Fruit fly (Drosophila melanogaster) whole organism, embryonic: ENCODE results near the gene SMC1.

Experiments
- CG12104 ChIP-seq: fragments of 200-800 bp; sonication (Bioruptor generic); optimal IDR thresholded peaks from 3 replicates; lab custom pipeline; 2016; ENCODE audit warnings: missing biosample characterization, missing genetic modification characterization
- CG12391 ChIP-seq: fragments of 200-800 bp; sonication (Bioruptor generic); optimal IDR thresholded peaks from 3 replicates; lab custom pipeline; 2018; ENCODE audit warnings: missing biosample characterization, mild to moderate bottlenecking, missing genetic modification characterization, moderate library complexity
- CG13296 ChIP-seq: fragments of 200-800 bp; sonication (Bioruptor generic); optimal IDR thresholded peaks from 3 replicates; lab custom pipeline; 2018; ENCODE audit warnings: missing biosample characterization, mild to moderate bottlenecking, missing genetic modification characterization
- CG13624 ChIP-seq: fragments of 200-800 bp; sonication (Bioruptor generic); optimal IDR thresholded peaks from 2 replicates; lab custom pipeline; 2016; ENCODE audit warnings: missing biosample characterization, missing genetic modification characterization
- CG13894 ChIP-seq: fragments of 200-800 bp; sonication (Bioruptor generic); optimal IDR thresholded peaks from 3 replicates; lab custom pipeline; 2018; ENCODE audit warnings: missing biosample characterization, mild to moderate bottlenecking, missing genetic modification characterization, moderate library complexity
- CG14710 ChIP-seq: fragments of 200-800 bp; sonication (Bioruptor generic); optimal IDR thresholded peaks from 3 replicates; lab custom pipeline; 2019; ENCODE audit warnings: missing biosample characterization, mild to moderate bottlenecking, missing genetic modification characterization, moderate library complexity
- CG15514 ChIP-seq: fragments of 200-800 bp; sonication (Bioruptor generic); optimal IDR thresholded peaks from 3 replicates; lab custom pipeline; 2017; ENCODE audit warnings: missing biosample characterization, missing genetic modification characterization, mild to moderate bottlenecking, moderate library complexity, missing genetic modification reagents
- CG1603 ChIP-seq: fragments of 200-800 bp; sonication (Bioruptor generic); optimal IDR thresholded peaks from 2 replicates; lab custom pipeline; 2019; ENCODE audit warnings: missing biosample characterization, mild to moderate bottlenecking, missing genetic modification characterization, moderate library complexity
- CG16779 ChIP-seq: fragments of 200-800 bp; sonication (Bioruptor generic); IDR thresholded peaks from 2 replicates; pipeline ENCODE4 v1.3.6; 2022; ENCODE audit warnings: missing biosample characterization, missing genetic modification characterization
- CG1832 ChIP-seq: fragments of 200-800 bp; sonication (Bioruptor generic); optimal IDR thresholded peaks from 2 replicates; lab custom pipeline; 2017; ENCODE audit warnings: missing biosample characterization, mild to moderate bottlenecking, missing genetic modification characterization, inconsistent platforms
- CG18764 ChIP-seq: fragments of 200-800 bp; sonication (Bioruptor generic); optimal IDR thresholded peaks from 3 replicates; lab custom pipeline; 2016; ENCODE audit warnings: missing biosample characterization, missing genetic modification characterization
- CG4328 ChIP-seq: fragments of 200-800 bp; sonication (Bioruptor generic); optimal IDR thresholded peaks from 3 replicates; lab custom pipeline; 2017; ENCODE audit warnings: missing biosample characterization, missing genetic modification reagents, missing genetic modification characterization
- CG4424 ChIP-seq: fragments of 200-800 bp; sonication (Bioruptor generic); optimal IDR thresholded peaks from 3 replicates; lab custom pipeline; 2016; ENCODE audit warnings: missing biosample characterization, missing genetic modification characterization
- CG4854 ChIP-seq: fragments of 200-800 bp; sonication (Bioruptor generic); optimal IDR thresholded peaks from 2 replicates; lab custom pipeline; 2016; ENCODE audit warnings: missing biosample characterization, missing genetic modification characterization, inconsistent platforms
- CG5245 ChIP-seq: fragments of 200-800 bp; sonication (Bioruptor generic); optimal IDR thresholded peaks from 3 replicates; lab custom pipeline; 2016; ENCODE audit warnings: missing biosample characterization, missing genetic modification characterization
- CG6272 ChIP-seq: fragments of 200-800 bp; sonication (Bioruptor generic); IDR thresholded peaks from 2 replicates; pipeline ENCODE4 v1.3.6; 2022; ENCODE audit warnings: missing biosample characterization, missing genetic modification characterization
- CG6654 ChIP-seq: fragments of 200-800 bp; sonication (Bioruptor generic); optimal IDR thresholded peaks from 2 replicates; lab custom pipeline; 2017; ENCODE audit warnings: missing biosample characterization, mild to moderate bottlenecking, missing genetic modification characterization
- CG6813 ChIP-seq: fragments of 200-800 bp; sonication (Bioruptor generic); optimal IDR thresholded peaks from 2 replicates; lab custom pipeline; 2017; ENCODE audit warnings: missing biosample characterization, missing genetic modification characterization, mild to moderate bottlenecking, moderate library complexity, missing genetic modification reagents
- CG6854 ChIP-seq: fragments of 200-800 bp; sonication (Bioruptor generic); optimal IDR thresholded peaks from 3 replicates; lab custom pipeline; 2017; ENCODE audit warnings: missing biosample characterization, mild to moderate bottlenecking, missing genetic modification characterization
- CG7271 ChIP-seq: fragments of 200-800 bp; sonication (Bioruptor generic); optimal IDR thresholded peaks from 2 replicates; lab custom pipeline; 2018; ENCODE audit warnings: missing biosample characterization, mild to moderate bottlenecking, missing genetic modification characterization, moderate library complexity
- CG7786 ChIP-seq: fragments of 200-800 bp; sonication (Bioruptor generic); optimal IDR thresholded peaks from 2 replicates; lab custom pipeline; 2016; ENCODE audit warnings: missing biosample characterization, missing genetic modification characterization
- CG8089 ChIP-seq: fragments of 200-800 bp; sonication (Bioruptor generic); optimal IDR thresholded peaks from 3 replicates; lab custom pipeline; 2016; ENCODE audit warnings: missing biosample characterization, missing genetic modification characterization
- Dp ChIP-seq: fragments of 200-800 bp; sonication (Bioruptor generic); optimal IDR thresholded peaks from 2 replicates; lab custom pipeline; 2018; ENCODE audit warnings: missing biosample characterization, mild to moderate bottlenecking, missing genetic modification characterization, moderate library complexity
- Fer1 ChIP-seq: fragments of 200-800 bp; sonication (Bioruptor generic); optimal IDR thresholded peaks from 2 replicates; lab custom pipeline; 2017; ENCODE audit warnings: missing biosample characterization, mild to moderate bottlenecking, missing genetic modification characterization
- Fer2 ChIP-seq: fragments of 200-800 bp; sonication (Bioruptor generic); optimal IDR thresholded peaks from 2 replicates; lab custom pipeline; 2018; ENCODE audit warnings: missing biosample characterization, mild to moderate bottlenecking, missing genetic modification characterization, moderate library complexity
- H2.0 ChIP-seq: fragments of 200-800 bp; sonication (Bioruptor generic); IDR thresholded peaks from 2 replicates; pipeline ENCODE4 v1.3.6; 2022; ENCODE audit warnings: missing biosample characterization, missing genetic modification characterization
- HHEX ChIP-seq: fragments of 200-800 bp; sonication (Bioruptor generic); optimal IDR thresholded peaks from 3 replicates; lab custom pipeline; 2017; ENCODE audit warnings: missing biosample characterization, mild to moderate bottlenecking, missing genetic modification characterization, missing genetic modification reagents
- Meics ChIP-seq: fragments of 200-800 bp; sonication (Bioruptor generic); optimal IDR thresholded peaks from 2 replicates; lab custom pipeline; 2017; ENCODE audit warnings: missing biosample characterization, mild to moderate bottlenecking, missing genetic modification characterization
- Sry-β ChIP-seq: fragments of 200-800 bp; sonication (Bioruptor generic); optimal IDR thresholded peaks from 2 replicates; lab custom pipeline; 2018; ENCODE audit warnings: missing biosample characterization, mild to moderate bottlenecking, missing genetic modification characterization, moderate library complexity
- Ssrp ChIP-seq: fragments of 200-800 bp; sonication (Bioruptor generic); optimal IDR thresholded peaks from 2 replicates; lab custom pipeline; 2018; ENCODE audit warnings: missing biosample characterization, mild to moderate bottlenecking, missing genetic modification characterization, moderate library complexity
- ab ChIP-seq: fragments of 200-800 bp; sonication (Bioruptor generic); optimal IDR thresholded peaks from 2 replicates; lab custom pipeline; 2016; ENCODE audit warnings: missing biosample characterization, missing genetic modification characterization
- bab2 ChIP-seq: fragments of 200-800 bp; sonication (Bioruptor generic); optimal IDR thresholded peaks from 2 replicates; lab custom pipeline; 2016; ENCODE audit warnings: missing biosample characterization, missing genetic modification characterization
- bbx ChIP-seq: fragments of 200-800 bp; sonication (Bioruptor generic); IDR thresholded peaks from 2 replicates; pipeline ENCODE4 v1.3.6; 2022; ENCODE audit warnings: missing biosample characterization, missing genetic modification characterization; ENCODE audit not compliant: partially characterized antibody
- btn ChIP-seq: fragments of 200-800 bp; sonication (Bioruptor generic); optimal IDR thresholded peaks from 2 replicates; lab custom pipeline; 2016; ENCODE audit warnings: missing biosample characterization, missing genetic modification characterization
- chif ChIP-seq, 2 experiments: fragments of 200-800 bp; sonication (Bioruptor generic); optimal IDR thresholded peaks; 3 replicates each; lab custom pipeline; 2016; ENCODE audit warnings: missing biosample characterization in 2 of 2, missing genetic modification characterization in 2 of 2
- crol ChIP-seq: fragments of 200-800 bp; sonication (Bioruptor generic); IDR thresholded peaks from 2 replicates; pipeline ENCODE4 v1.3.6; 2022; ENCODE audit warnings: missing biosample characterization, missing genetic modification characterization
- dimm ChIP-seq: fragments of 200-800 bp; sonication (Bioruptor generic); IDR thresholded peaks from 2 replicates; pipeline ENCODE4 v1.3.6; 2022; ENCODE audit warnings: missing biosample characterization, missing genetic modification characterization
- gem ChIP-seq: fragments of 200-800 bp; sonication (Bioruptor generic); optimal IDR thresholded peaks from 2 replicates; lab custom pipeline; 2019; ENCODE audit warnings: missing biosample characterization, mild to moderate bottlenecking, missing genetic modification characterization, moderate library complexity
- gfzf ChIP-seq: fragments of 200-800 bp; sonication (Bioruptor generic); optimal IDR thresholded peaks from 2 replicates; lab custom pipeline; 2016; ENCODE audit warnings: missing biosample characterization, mild to moderate bottlenecking, missing genetic modification characterization, moderate library complexity
- gsb ChIP-seq: fragments of 200-800 bp; sonication (Bioruptor generic); IDR thresholded peaks from 2 replicates; pipeline ENCODE4 v1.3.6; 2022; ENCODE audit warnings: missing biosample characterization, missing genetic modification characterization
- h ChIP-seq: fragments of >200 bp; optimal IDR thresholded peaks from 2 replicates; lab custom pipeline; 2017
- jigr1 ChIP-seq: fragments of 200-800 bp; sonication (Bioruptor generic); IDR thresholded peaks from 3 replicates; pipeline ENCODE4 v1.3.6; 2022; ENCODE audit warnings: missing biosample characterization, missing genetic modification characterization
- luna ChIP-seq: fragments of 200-800 bp; sonication (Bioruptor generic); optimal IDR thresholded peaks from 2 replicates; lab custom pipeline; 2016; ENCODE audit warnings: missing biosample characterization, missing genetic modification characterization
- nom ChIP-seq: fragments of 200-800 bp; sonication (Bioruptor generic); optimal IDR thresholded peaks from 2 replicates; lab custom pipeline; 2017; ENCODE audit warnings: missing biosample characterization, missing genetic modification characterization, mild to moderate bottlenecking, moderate library complexity, missing genetic modification reagents
- org-1 ChIP-seq: fragments of 200-800 bp; sonication (Bioruptor generic); optimal IDR thresholded peaks from 2 replicates; lab custom pipeline; 2017; ENCODE audit warnings: missing biosample characterization, missing genetic modification characterization
- pita ChIP-seq: fragments of 200-800 bp; sonication (Bioruptor generic); optimal IDR thresholded peaks from 2 replicates; lab custom pipeline; 2017; ENCODE audit warnings: missing biosample characterization, mild to moderate bottlenecking, missing genetic modification characterization
- pnt ChIP-seq: fragments of 200-800 bp; sonication (Bioruptor generic); optimal IDR thresholded peaks from 3 replicates; lab custom pipeline; 2016; ENCODE audit warnings: missing biosample characterization, missing genetic modification characterization
- sisA ChIP-seq: fragments of 200-800 bp; sonication (Bioruptor generic); IDR thresholded peaks from 2 replicates; pipeline ENCODE4 v1.3.6; 2022; ENCODE audit warnings: missing biosample characterization, missing genetic modification characterization
- vnd ChIP-seq: fragments of 200-800 bp; sonication (Bioruptor generic); IDR thresholded peaks from 3 replicates; pipeline ENCODE4 v1.3.6; 2022; ENCODE audit warnings: missing biosample characterization, missing genetic modification characterization; ENCODE audit not compliant: partially characterized antibody
- zen2 ChIP-seq: fragments of 200-800 bp; sonication (Bioruptor generic); IDR thresholded peaks from 3 replicates; pipeline ENCODE4 v1.3.6; 2022; ENCODE audit warnings: missing biosample characterization, missing genetic modification characterization; ENCODE audit not compliant: partially characterized antibody

The SMC1 gene

DNA sequence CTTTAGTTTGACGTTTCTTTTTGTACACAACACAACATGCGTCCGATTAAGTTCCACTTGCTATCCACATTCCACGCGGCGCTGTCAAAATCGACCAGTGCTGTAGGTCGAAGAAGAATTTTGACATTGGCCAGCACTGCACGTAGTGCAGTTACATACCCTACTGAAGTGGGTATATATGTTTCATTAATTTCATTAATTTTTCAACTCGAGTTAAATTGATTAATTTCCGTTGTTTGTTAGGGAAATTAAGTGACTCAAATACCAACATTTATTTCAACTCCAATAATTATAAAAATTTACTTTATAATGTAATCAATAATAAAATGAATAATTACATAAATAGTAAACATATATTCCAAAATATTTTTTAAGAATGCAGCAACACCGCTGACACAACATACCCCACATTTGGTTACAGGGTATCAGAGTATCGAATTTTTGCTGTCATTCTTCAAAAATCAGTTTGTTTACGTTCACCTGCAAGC lies 50.9 kb downstream of the SMC1 start, which contains the start of the genes eIF4EHP and CG18428 (continued):
- TF ChIP-seq CG4854 (GFP tag; lab: Kevin White, UChicago), result peak; percentile 88
- TF ChIP-seq Ssrp (tag; lab: Kevin White, UChicago), result peak; percentile 100
- TF ChIP-seq bbx (GFP tag; lab: Robert Waterston, UW), result no peak
- peak; percentile 99 for TF ChIP-seq CG13894 (tag; lab: Kevin White, UChicago)
- TF ChIP-seq crol (GFP tag; lab: Robert Waterston, UW), result no peak
- TF ChIP-seq gfzf (GFP tag; lab: Kevin White, UChicago), result peak; percentile 21
- peak; percentile 97 for TF ChIP-seq CG7271
- peak; percentile 99 for TF ChIP-seq CG14710 (tag; lab: Kevin White, UChicago)
- TF ChIP-seq CG4424 (GFP tag; lab: Kevin White, UChicago), result peak; percentile 98
- TF ChIP-seq CG4328 (GFP tag; lab: Kevin White, UChicago), result peak; percentile 99
- peak; percentile 62 for TF ChIP-seq CG1603 (tag; lab: Kevin White, UChicago)
- TF ChIP-seq luna (GFP tag; lab: Kevin White, UChicago), result peak; percentile 57
- TF ChIP-seq chif (GFP tag; optimal IDR thresholded peaks at IDR 0.05; lab: Kevin White, UChicago), result peak; percentile 79 to 88
- peak; percentile 100 for TF ChIP-seq Fer2
- TF ChIP-seq dimm (GFP tag; lab: Robert Waterston, UW), result no peak
- no peak; the same call in 1 of the 2 replicates for TF ChIP-seq H2.0 (GFP tag; lab: Robert Waterston, UW)
- peak; percentile 99 for TF ChIP-seq CG12104
- TF ChIP-seq CG6854 (GFP tag; lab: Kevin White, UChicago), result peak; percentile 99
- peak; percentile 97 for TF ChIP-seq CG18764
- no peak for TF ChIP-seq gsb (GFP tag; lab: Robert Waterston, UW)
- TF ChIP-seq CG12391 (tag; lab: Kevin White, UChicago), result peak; percentile 100
- TF ChIP-seq CG13624 (GFP tag; lab: Kevin White, UChicago), result peak; percentile 81
- TF ChIP-seq CG5245 (GFP tag; lab: Kevin White, UChicago), result peak; percentile 96
- no peak for TF ChIP-seq pita (GFP tag; lab: Kevin White, UChicago)
- TF ChIP-seq HHEX (GFP tag; lab: Kevin White, UChicago), result peak; percentile 98
- TF ChIP-seq jigr1 (GFP tag; lab: Robert Waterston, UW), result no peak; the same call in 2 of the 3 replicates
- no peak for TF ChIP-seq CG1832 (GFP tag; lab: Kevin White, UChicago)
- peak; percentile 99 for TF ChIP-seq Meics (GFP tag; lab: Kevin White, UChicago)
- TF ChIP-seq ab, result peak; percentile 67
- TF ChIP-seq CG6272, result peak; percentile 98
- TF ChIP-seq h (lab: Kevin White, UChicago), result no peak
- peak; percentile 89 for TF ChIP-seq CG7786 (GFP tag; lab: Kevin White, UChicago)
- TF ChIP-seq btn (GFP tag; lab: Kevin White, UChicago), result peak; percentile 62
- TF ChIP-seq nom, result peak; percentile 99
- TF ChIP-seq gem (tag; lab: Kevin White, UChicago), result peak; percentile 100
- peak; percentile 100 for TF ChIP-seq Fer1
- TF ChIP-seq CG16779 (GFP tag; lab: Robert Waterston, UW), result no peak
- TF ChIP-seq Sry-β (GFP tag; lab: Kevin White, UChicago), result peak; percentile 75
- peak; percentile 93 for TF ChIP-seq CG6654 (GFP tag; lab: Kevin White, UChicago)
- peak; percentile 95 for TF ChIP-seq CG15514 (GFP tag; lab: Kevin White, UChicago)
- TF ChIP-seq org-1, result peak; percentile 96
- peak; percentile 99 for TF ChIP-seq CG6813
- TF ChIP-seq pnt (GFP tag; lab: Kevin White, UChicago), result peak; percentile 71
- peak; percentile 100 for TF ChIP-seq CG13296
- TF ChIP-seq CG8089 (GFP tag; lab: Kevin White, UChicago), result peak; percentile 65
- TF ChIP-seq Dp (GFP tag; lab: Kevin White, UChicago), result peak; percentile 54
- no peak for TF ChIP-seq sisA (GFP tag; lab: Robert Waterston, UW)
- TF ChIP-seq vnd (GFP tag; lab: Robert Waterston, UW), result no peak
- TF ChIP-seq zen2 (GFP tag; lab: Robert Waterston, UW), result no peak
- TF ChIP-seq bab2 (GFP tag; lab: Kevin White, UChicago), result peak; percentile 85
